Fruit fly (Drosophila melanogaster) whole organism, embryonic: ENCODE measurements around the gene CG33932.

Experiments used
- Ada2b ChIP-seq: fragments of 200-800 bp; sonication (Bioruptor generic); IDR thresholded peaks from 2 replicates; pipeline ENCODE4 v1.3.6; 2022; ENCODE audit warnings: missing biosample characterization, missing genetic modification characterization
- Atf-2 ChIP-seq: fragments of 200-800 bp; sonication (Bioruptor generic); optimal IDR thresholded peaks from 2 replicates; lab custom pipeline; 2016; ENCODE audit warnings: missing biosample characterization, missing genetic modification characterization
- Atf6 ChIP-seq: fragments of 200-800 bp; sonication (Bioruptor generic); IDR thresholded peaks from 2 replicates; pipeline ENCODE4 v1.3.6; 2022; ENCODE audit warnings: missing biosample characterization, missing genetic modification characterization
- CG10209 ChIP-seq: fragments of 200-800 bp; sonication (Bioruptor generic); optimal IDR thresholded peaks from 3 replicates; lab custom pipeline; 2017; ENCODE audit warnings: missing biosample characterization, mild to moderate bottlenecking, missing genetic modification characterization, missing genetic modification reagents
- CG12155 ChIP-seq: fragments of 200-800 bp; sonication (Bioruptor generic); optimal IDR thresholded peaks from 3 replicates; lab custom pipeline; 2016; ENCODE audit warnings: missing biosample characterization, missing genetic modification characterization
- CG12299 ChIP-seq: fragments of 200-800 bp; sonication (Bioruptor generic); optimal IDR thresholded peaks from 2 replicates; lab custom pipeline; 2018; ENCODE audit warnings: missing biosample characterization, mild to moderate bottlenecking, missing genetic modification characterization
- CG13424 ChIP-seq: fragments of 200-800 bp; sonication (Bioruptor generic); optimal IDR thresholded peaks from 2 replicates; lab custom pipeline; 2019; ENCODE audit warnings: missing biosample characterization, mild to moderate bottlenecking, missing genetic modification characterization, moderate library complexity
- CG1647 ChIP-seq: fragments of 200-800 bp; sonication (Bioruptor generic); optimal IDR thresholded peaks from 3 replicates; lab custom pipeline; 2016; ENCODE audit warnings: missing biosample characterization, missing genetic modification characterization
- CG16863 ChIP-seq: fragments of 200-800 bp; sonication (Bioruptor generic); optimal IDR thresholded peaks from 3 replicates; lab custom pipeline; 2016; ENCODE audit warnings: missing biosample characterization, missing genetic modification characterization
- CG17385 ChIP-seq: fragments of 200-800 bp; sonication (Bioruptor generic); optimal IDR thresholded peaks from 3 replicates; lab custom pipeline; 2018; ENCODE audit warnings: missing biosample characterization, mild to moderate bottlenecking, missing genetic modification characterization
- CG1792 ChIP-seq: fragments of 200-800 bp; sonication (Bioruptor generic); optimal IDR thresholded peaks from 2 replicates; lab custom pipeline; 2016; ENCODE audit warnings: missing biosample characterization, missing genetic modification characterization
- CG18599 ChIP-seq: fragments of 200-800 bp; sonication (Bioruptor generic); optimal IDR thresholded peaks from 3 replicates; lab custom pipeline; 2017; ENCODE audit warnings: missing biosample characterization, missing genetic modification characterization, mild to moderate bottlenecking, moderate library complexity, missing genetic modification reagents
- CG2116 ChIP-seq: fragments of 200-800 bp; sonication (Bioruptor generic); optimal IDR thresholded peaks from 3 replicates; lab custom pipeline; 2018; ENCODE audit warnings: missing biosample characterization, mild to moderate bottlenecking, missing genetic modification characterization
- CG3163 ChIP-seq: fragments of 200-800 bp; sonication (Bioruptor generic); optimal IDR thresholded peaks from 3 replicates; lab custom pipeline; 2016; ENCODE audit warnings: missing biosample characterization, missing genetic modification characterization
- CG3281 ChIP-seq: fragments of 200-800 bp; sonication (Bioruptor generic); optimal IDR thresholded peaks from 3 replicates; lab custom pipeline; 2017; ENCODE audit warnings: missing biosample characterization, mild to moderate bottlenecking, missing genetic modification characterization
- CG5180 ChIP-seq: fragments of 200-800 bp; sonication (Bioruptor generic); optimal IDR thresholded peaks from 3 replicates; lab custom pipeline; 2017; ENCODE audit warnings: missing biosample characterization, missing genetic modification characterization, mild to moderate bottlenecking, moderate library complexity, missing genetic modification reagents
- CG6654 ChIP-seq: fragments of 200-800 bp; sonication (Bioruptor generic); optimal IDR thresholded peaks from 2 replicates; lab custom pipeline; 2017; ENCODE audit warnings: missing biosample characterization, mild to moderate bottlenecking, missing genetic modification characterization
- CG6683 ChIP-seq: fragments of 200-800 bp; sonication (Bioruptor generic); optimal IDR thresholded peaks from 2 replicates; lab custom pipeline; 2017; ENCODE audit warnings: missing biosample characterization, mild to moderate bottlenecking, missing genetic modification characterization, missing genetic modification reagents
- CG7839 ChIP-seq: fragments of 200-800 bp; sonication (Bioruptor generic); optimal IDR thresholded peaks from 3 replicates; lab custom pipeline; 2018; ENCODE audit warnings: missing biosample characterization, mild to moderate bottlenecking, missing genetic modification characterization, moderate library complexity
- CG8388 ChIP-seq: fragments of 200-800 bp; sonication (Bioruptor generic); optimal IDR thresholded peaks from 2 replicates; lab custom pipeline; 2019; ENCODE audit warnings: missing biosample characterization, mild to moderate bottlenecking, missing genetic modification characterization, moderate library complexity
- CG8478 ChIP-seq: fragments of >200 bp; optimal IDR thresholded peaks from 2 replicates; lab custom pipeline; 2018
- CG9727 ChIP-seq: fragments of 200-800 bp; sonication (Bioruptor generic); optimal IDR thresholded peaks from 3 replicates; lab custom pipeline; 2017; ENCODE audit warnings: missing biosample characterization, mild to moderate bottlenecking, missing genetic modification characterization
- Dll ChIP-seq: fragments of 200-800 bp; sonication (Bioruptor generic); IDR thresholded peaks from 4 replicates; pipeline ENCODE4 v1.3.6; 2022; ENCODE audit warnings: missing biosample characterization, missing genetic modification characterization; ENCODE audit not compliant: partially characterized antibody
- Elba2 ChIP-seq: fragments of 200-800 bp; sonication (Bioruptor generic); optimal IDR thresholded peaks from 3 replicates; lab custom pipeline; 2016; ENCODE audit warnings: missing biosample characterization, missing genetic modification characterization
- HLH54F ChIP-seq: fragments of 200-800 bp; sonication (Bioruptor generic); optimal IDR thresholded peaks from 3 replicates; lab custom pipeline; 2016; ENCODE audit warnings: missing biosample characterization, missing genetic modification characterization
- Hr3 ChIP-seq: fragments of 200-800 bp; sonication (Bioruptor generic); optimal IDR thresholded peaks from 3 replicates; lab custom pipeline; 2016; ENCODE audit warnings: missing biosample characterization, missing genetic modification characterization
- Hr39 ChIP-seq: fragments of >200 bp; optimal IDR thresholded peaks from 2 replicates; lab custom pipeline; 2017
- Mes4 ChIP-seq: fragments of 200-800 bp; sonication (Bioruptor generic); optimal IDR thresholded peaks from 2 replicates; lab custom pipeline; 2016; ENCODE audit warnings: missing biosample characterization, missing genetic modification characterization
- NC2α ChIP-seq: fragments of 200-800 bp; sonication (Bioruptor generic); optimal IDR thresholded peaks from 2 replicates; lab custom pipeline; 2016; ENCODE audit warnings: missing biosample characterization, missing genetic modification characterization
- Nf-YB ChIP-seq: fragments of 200-800 bp; sonication (Bioruptor generic); optimal IDR thresholded peaks from 3 replicates; lab custom pipeline; 2019; ENCODE audit warnings: missing biosample characterization, mild to moderate bottlenecking, missing genetic modification characterization, moderate library complexity
- Pdp1 ChIP-seq, 2 experiments: fragments of 200-800 bp; sonication (Bioruptor generic); optimal IDR thresholded peaks; 3 replicates each; lab custom pipeline; 2016; ENCODE audit warnings: missing biosample characterization in 2 of 2, missing genetic modification characterization in 2 of 2, mild to moderate bottlenecking in 1 of 2, moderate library complexity in 1 of 2
- Sox102F ChIP-seq: fragments of 200-800 bp; sonication (Bioruptor generic); optimal IDR thresholded peaks from 2 replicates; lab custom pipeline; 2018; ENCODE audit warnings: missing biosample characterization, mild to moderate bottlenecking, missing genetic modification characterization, moderate library complexity
- Vsx1 ChIP-seq: fragments of 200-800 bp; sonication (Bioruptor generic); optimal IDR thresholded peaks from 2 replicates; lab custom pipeline; 2017; ENCODE audit warnings: missing biosample characterization, mild to moderate bottlenecking, missing genetic modification characterization, missing genetic modification reagents
- ap ChIP-seq: fragments of 200-800 bp; sonication (Bioruptor generic); IDR thresholded peaks from 2 replicates; pipeline ENCODE4 v1.3.6; 2022; ENCODE audit warnings: missing biosample characterization, missing genetic modification characterization
- ase ChIP-seq: fragments of 200-800 bp; sonication (Bioruptor generic); IDR thresholded peaks from 3 replicates; pipeline ENCODE4 v1.3.6; 2022; ENCODE audit warnings: missing biosample characterization, missing genetic modification characterization
- btn ChIP-seq: fragments of 200-800 bp; sonication (Bioruptor generic); optimal IDR thresholded peaks from 2 replicates; lab custom pipeline; 2016; ENCODE audit warnings: missing biosample characterization, missing genetic modification characterization
- ci ChIP-seq: fragments of 200-800 bp; sonication (Bioruptor generic); IDR thresholded peaks from 3 replicates; pipeline ENCODE4 v1.3.6; 2022; ENCODE audit warnings: missing biosample characterization, missing genetic modification characterization
- disco-r ChIP-seq: fragments of 200-800 bp; sonication (Bioruptor generic); optimal IDR thresholded peaks from 2 replicates; lab custom pipeline; 2016; ENCODE audit warnings: missing biosample characterization, missing genetic modification characterization
- dmrt99B ChIP-seq: fragments of 200-800 bp; sonication (Bioruptor generic); optimal IDR thresholded peaks from 2 replicates; lab custom pipeline; 2018; ENCODE audit warnings: missing biosample characterization, mild to moderate bottlenecking, missing genetic modification characterization, moderate library complexity
- ems ChIP-seq: fragments of 200-800 bp; sonication (Bioruptor generic); optimal IDR thresholded peaks from 3 replicates; lab custom pipeline; 2016; ENCODE audit warnings: missing biosample characterization, missing genetic modification characterization
- gce ChIP-seq: fragments of 200-800 bp; sonication (Bioruptor generic); IDR thresholded peaks from 3 replicates; pipeline ENCODE4 v1.3.6; 2022; ENCODE audit warnings: missing biosample characterization, missing genetic modification characterization
- h ChIP-seq: fragments of >200 bp; optimal IDR thresholded peaks from 2 replicates; lab custom pipeline; 2017
- kay ChIP-seq: fragments of 200-800 bp; sonication (Bioruptor generic); optimal IDR thresholded peaks from 2 replicates; lab custom pipeline; 2016; ENCODE audit warnings: missing biosample characterization, missing genetic modification characterization
- lab ChIP-seq: fragments of 200-800 bp; sonication (Bioruptor generic); optimal IDR thresholded peaks from 3 replicates; lab custom pipeline; 2017; ENCODE audit warnings: missing biosample characterization, missing genetic modification characterization, mild to moderate bottlenecking, moderate library complexity, missing genetic modification reagents
- lmd ChIP-seq: fragments of 200-800 bp; sonication (Bioruptor generic); IDR thresholded peaks from 2 replicates; pipeline ENCODE4 v1.3.6; 2022; ENCODE audit warnings: missing biosample characterization, missing genetic modification characterization
- pita ChIP-seq: fragments of 200-800 bp; sonication (Bioruptor generic); optimal IDR thresholded peaks from 2 replicates; lab custom pipeline; 2017; ENCODE audit warnings: missing biosample characterization, mild to moderate bottlenecking, missing genetic modification characterization
- psq ChIP-seq: fragments of 200-800 bp; sonication (Bioruptor generic); optimal IDR thresholded peaks from 2 replicates; lab custom pipeline; 2017; ENCODE audit warnings: missing biosample characterization, missing genetic modification characterization
- sens-2 ChIP-seq: fragments of 200-800 bp; sonication (Bioruptor generic); IDR thresholded peaks from 2 replicates; pipeline ENCODE4 v1.3.6; 2022; ENCODE audit warnings: missing biosample characterization, missing genetic modification characterization
- unpg ChIP-seq: fragments of 200-800 bp; sonication (Bioruptor generic); optimal IDR thresholded peaks from 3 replicates; lab custom pipeline; 2018; ENCODE audit warnings: missing biosample characterization, mild to moderate bottlenecking, missing genetic modification characterization, moderate library complexity
- vvl ChIP-seq: fragments of 200-800 bp; sonication (Bioruptor generic); IDR thresholded peaks from 2 replicates; pipeline ENCODE4 v1.3.6; 2022; ENCODE audit warnings: missing biosample characterization, missing genetic modification characterization
- z ChIP-seq: fragments of 200-800 bp; sonication (Bioruptor generic); IDR thresholded peaks from 3 replicates; pipeline ENCODE4 v1.3.6; 2022; ENCODE audit warnings: missing biosample characterization, missing genetic modification characterization

CG33932 gene

dm6 chrX:19769821-19770519, 25.7 kb downstream of the CG33932 start (continued):
- no peak for TF ChIP-seq pita (GFP tag; lab: Kevin White, UChicago)
- peak; percentile 43 for TF ChIP-seq psq (GFP tag; lab: Kevin White, UChicago)
- no peak for TF ChIP-seq CG12299
- TF ChIP-seq CG6654 (GFP tag; lab: Kevin White, UChicago) = no peak
- no peak for TF ChIP-seq CG5180
- TF ChIP-seq Pdp1 (GFP tag; optimal IDR thresholded peaks at IDR 0.05; lab: Kevin White, UChicago) = peak; percentile 25 to 59
- no peak for TF ChIP-seq CG8478 (lab: Kevin White, UChicago)
- peak; percentile 41; the same call in 1 of the 2 replicates for TF ChIP-seq vvl (GFP tag; lab: Robert Waterston, UW)
- TF ChIP-seq CG10209 (GFP tag; lab: Kevin White, UChicago) = peak; percentile 30
- TF ChIP-seq ase (GFP tag; lab: Robert Waterston, UW) = no peak
- TF ChIP-seq h (lab: Kevin White, UChicago) = no peak
- TF ChIP-seq btn (GFP tag; lab: Kevin White, UChicago) = no peak
- TF ChIP-seq kay = peak; percentile 25
- no peak for TF ChIP-seq Elba2 (GFP tag; lab: Kevin White, UChicago)
- TF ChIP-seq Hr39 (lab: Kevin White, UChicago) = no peak
- peak; percentile 51 for TF ChIP-seq CG7839 (tag; lab: Kevin White, UChicago)
- TF ChIP-seq dmrt99B (tag; lab: Kevin White, UChicago) = peak; percentile 34
- TF ChIP-seq Mes4 (GFP tag; lab: Kevin White, UChicago) = peak; percentile 24
- peak; percentile 9 for TF ChIP-seq CG2116 (GFP tag; lab: Kevin White, UChicago)
- TF ChIP-seq Atf-2 = peak; percentile 45
- TF ChIP-seq z = no peak
- no peak for TF ChIP-seq CG1792 (GFP tag; lab: Kevin White, UChicago)
- no peak for TF ChIP-seq Vsx1
- peak; percentile 67; the same call in 2 of the 3 replicates for TF ChIP-seq ci (GFP tag; lab: Robert Waterston, UW)
- TF ChIP-seq CG3281 (GFP tag; lab: Kevin White, UChicago) = no peak
- peak; percentile 33; the same call in 1 of the 2 replicates for TF ChIP-seq Ada2b
- TF ChIP-seq gce (GFP tag; lab: Robert Waterston, UW) = no peak
- TF ChIP-seq Dll (GFP tag; lab: Robert Waterston, UW) = no peak
- TF ChIP-seq lab (GFP tag; lab: Kevin White, UChicago) = peak; percentile 15
- no peak for TF ChIP-seq ap (GFP tag; lab: Robert Waterston, UW)
- TF ChIP-seq CG13424 = peak; percentile 13
- TF ChIP-seq sens-2 (GFP tag; lab: Robert Waterston, UW) = no peak
- peak; percentile 57 for TF ChIP-seq CG8388
- TF ChIP-seq CG17385 (GFP tag; lab: Kevin White, UChicago) = peak; percentile 72
- TF ChIP-seq unpg = peak; percentile 54
- TF ChIP-seq HLH54F (GFP tag; lab: Kevin White, UChicago) = peak; percentile 15
- TF ChIP-seq CG9727 (GFP tag; lab: Kevin White, UChicago) = peak; percentile 71
- peak; percentile 13 for TF ChIP-seq CG3163
- no peak for TF ChIP-seq CG6683 (GFP tag; lab: Kevin White, UChicago)
- peak; percentile 14 for TF ChIP-seq ems (GFP tag; lab: Kevin White, UChicago)
- TF ChIP-seq NC2α = peak; percentile 15
- peak; percentile 9 for TF ChIP-seq Nf-YB
- TF ChIP-seq CG18599 (GFP tag; lab: Kevin White, UChicago) = peak; percentile 26
- 0 out of 2 replicates have a peak, but pooled peaks have one; percentile 37 for TF ChIP-seq lmd (GFP tag; lab: Robert Waterston, UW)
- peak; percentile 21 for TF ChIP-seq Sox102F (GFP tag; lab: Kevin White, UChicago)
- no peak for TF ChIP-seq Hr3 (GFP tag; lab: Kevin White, UChicago)
- TF ChIP-seq disco-r (GFP tag; lab: Kevin White, UChicago) = no peak
- TF ChIP-seq Atf6 (GFP tag; lab: Robert Waterston, UW) = no peak
- peak; percentile 42 for TF ChIP-seq CG16863
- peak; percentile 15 for TF ChIP-seq CG12155 (GFP tag; lab: Kevin White, UChicago)
- TF ChIP-seq CG1647 (GFP tag; lab: Kevin White, UChicago) = no peak
